Worm (Caenorhabditis elegans) whole organism, L3 larva: Measurements from ENCODE around the gene F15B9.11.

Experiments
- ZK546.5 ChIP-seq: sonication (generic microtip); optimal IDR thresholded peaks from 2 replicates; lab custom pipeline; 2017; ENCODE audit warnings: missing biosample characterization, missing genetic modification characterization
- aly-2 ChIP-seq: fragments of 150-350 bp; optimal IDR thresholded peaks from 2 replicates; lab custom pipeline; 2014; ENCODE audit warnings: missing biosample characterization, missing genetic modification characterization
- ama-1 ChIP-seq: fragments of 150-350 bp; optimal IDR thresholded peaks from 2 replicates; lab custom pipeline; 2018
- ceh-82 ChIP-seq: fragments of 150-350 bp; optimal IDR thresholded peaks from 2 replicates; lab custom pipeline; 2014; ENCODE audit warnings: missing biosample characterization, missing genetic modification characterization
- fkh-10 ChIP-seq: sonication (generic microtip); optimal IDR thresholded peaks from 2 replicates; lab custom pipeline; 2017; ENCODE audit warnings: missing biosample characterization, missing genetic modification reagents, missing genetic modification characterization
- fos-1 ChIP-seq: fragments of 150-350 bp; optimal IDR thresholded peaks from 2 replicates; lab custom pipeline; 2014; ENCODE audit warnings: missing biosample characterization, missing genetic modification characterization
- lin-39 ChIP-seq: fragments of 150-350 bp; optimal IDR thresholded peaks from 2 replicates; lab custom pipeline; 2018; ENCODE audit warnings: missing biosample characterization, missing genetic modification reagents, missing genetic modification characterization
- nhr-12 ChIP-seq: fragments of 150-350 bp; optimal IDR thresholded peaks from 2 replicates; lab custom pipeline; 2014; ENCODE audit warnings: missing biosample characterization, missing genetic modification characterization
- nhr-237 ChIP-seq: fragments of 150-350 bp; optimal IDR thresholded peaks from 2 replicates; lab custom pipeline; 2014; ENCODE audit warnings: missing biosample characterization, missing genetic modification characterization
- skn-1 ChIP-seq: fragments of 150-350 bp; optimal IDR thresholded peaks from 2 replicates; lab custom pipeline; 2014; ENCODE audit warnings: missing biosample characterization, missing genetic modification characterization
- ztf-11 ChIP-seq: fragments of 150-350 bp; optimal IDR thresholded peaks from 2 replicates; lab custom pipeline; 2014; ENCODE audit warnings: missing biosample characterization, missing genetic modification characterization

- TF ChIP-seq nhr-12 (tag; lab: Kevin White, UChicago), result no peak
- no peak for TF ChIP-seq lin-39
- no peak for TF ChIP-seq ama-1 (lab: Kevin White, UChicago)
- no peak for TF ChIP-seq fkh-10 (GFP tag; lab: Kevin White, UChicago)
- no peak for TF ChIP-seq ceh-82 (tag; lab: Kevin White, UChicago)
- TF ChIP-seq fos-1 (tag; lab: Kevin White, UChicago), result no peak
- no peak for TF ChIP-seq ztf-11 (tag; lab: Kevin White, UChicago)
- no peak for TF ChIP-seq ZK546.5 (tag; lab: Kevin White, UChicago)
- no peak for TF ChIP-seq skn-1
- TF ChIP-seq nhr-237 (tag; lab: Kevin White, UChicago), result no peak
- TF ChIP-seq aly-2 (tag; lab: Kevin White, UChicago), result no peak
These were observed 27.9 kb upstream of the F15B9.11 start for ce11 chrV:13020638-13021037.
